Worm (Caenorhabditis elegans) whole organism, L4 larva: Measurements from ENCODE around the gene gpb-1.

Experiments used
- T26A8.4 ChIP-seq: fragments of 200-800 bp; sonication (Bioruptor generic); IDR thresholded peaks from 2 replicates; pipeline ENCODE4 v1.3.6; 2022; ENCODE audit warnings: missing genetic modification characterization, missing compliant biosample characterization
- ZK546.5 ChIP-seq, 2 experiments: sonication (generic microtip); optimal IDR thresholded peaks; 2 replicates each; lab custom pipeline; 2017; ENCODE audit warnings: missing biosample characterization in 2 of 2, missing genetic modification characterization in 2 of 2
- aly-2 ChIP-seq: sonication (generic microtip); optimal IDR thresholded peaks from 2 replicates; lab custom pipeline; 2018; ENCODE audit warnings: missing biosample characterization, missing genetic modification characterization
- ama-1 ChIP-seq: fragments of 150-350 bp; optimal IDR thresholded peaks from 2 replicates; lab custom pipeline; 2014; ENCODE audit warnings: inconsistent platforms, mixed read lengths
- ceh-28 ChIP-seq: fragments of 150-350 bp; optimal IDR thresholded peaks from 2 replicates; lab custom pipeline; 2014; ENCODE audit warnings: missing biosample characterization, missing genetic modification reagents, missing genetic modification characterization
- ceh-32 ChIP-seq: sonication (generic microtip); optimal IDR thresholded peaks from 2 replicates; lab custom pipeline; 2016; ENCODE audit warnings: mild to moderate bottlenecking, missing genetic modification characterization, missing compliant biosample characterization; ENCODE audit not compliant: poor library complexity
- ces-1 ChIP-seq: fragments of 150-350 bp; sonication (generic microtip); optimal IDR thresholded peaks from 4 replicates; lab custom pipeline; 2014; ENCODE audit warnings: missing biosample characterization, missing genetic modification reagents, missing genetic modification characterization
- daf-12 ChIP-seq: fragments of 150-350 bp; optimal IDR thresholded peaks from 2 replicates; lab custom pipeline; 2014; ENCODE audit warnings: missing biosample characterization, missing genetic modification reagents, missing genetic modification characterization
- daf-16 ChIP-seq, 3 experiments: sonication (generic microtip); optimal IDR thresholded peaks; 2 replicates each; lab custom pipeline; 2016 to 2017; ENCODE audit warnings: missing genetic modification characterization in 3 of 3, missing genetic modification reagents in 3 of 3, mild to moderate bottlenecking in 2 of 3, missing compliant biosample characterization in 2 of 3, missing biosample characterization in 1 of 3, moderate library complexity in 1 of 3
- dmd-8 ChIP-seq: fragments of 200-800 bp; sonication (Bioruptor generic); IDR thresholded peaks from 2 replicates; pipeline ENCODE4 v1.3.6; 2022; ENCODE audit warnings: missing genetic modification characterization, missing compliant biosample characterization
- dmd-9 ChIP-seq: fragments of 200-800 bp; sonication (Bioruptor generic); IDR thresholded peaks from 2 replicates; pipeline ENCODE4 v1.3.6; 2022; ENCODE audit warnings: missing genetic modification reagents, missing genetic modification characterization, missing compliant biosample characterization
- dve-1 ChIP-seq: sonication (generic microtip); optimal IDR thresholded peaks from 2 replicates; lab custom pipeline; 2017; ENCODE audit warnings: antibody characterized with exemption, mild to moderate bottlenecking, missing genetic modification characterization, missing compliant biosample characterization; ENCODE audit not compliant: insufficient read depth
- egl-27 ChIP-seq: sonication (generic microtip); optimal IDR thresholded peaks from 3 replicates; lab custom pipeline; 2017; ENCODE audit warnings: missing biosample characterization, missing genetic modification reagents, missing genetic modification characterization
- hlh-11 ChIP-seq: fragments of 200-800 bp; sonication (Bioruptor generic); optimal IDR thresholded peaks from 2 replicates; lab custom pipeline; 2018; ENCODE audit warnings: mild to moderate bottlenecking, missing genetic modification characterization, missing compliant biosample characterization
- hlh-30 ChIP-seq: sonication (generic microtip); optimal IDR thresholded peaks from 2 replicates; lab custom pipeline; 2017; ENCODE audit warnings: antibody characterized with exemption, mild to moderate bottlenecking, missing genetic modification characterization, missing compliant biosample characterization; ENCODE audit not compliant: insufficient read depth
- hmg-1.1 ChIP-seq: fragments of 200-800 bp; sonication (Bioruptor generic); IDR thresholded peaks from 2 replicates; pipeline ENCODE4 v1.3.6; 2022; ENCODE audit warnings: missing genetic modification reagents, missing genetic modification characterization, missing compliant biosample characterization
- lim-7 ChIP-seq: fragments of 200-800 bp; sonication (Bioruptor generic); IDR thresholded peaks from 2 replicates; pipeline ENCODE4 v1.3.6; 2022; ENCODE audit warnings: missing genetic modification characterization, missing compliant biosample characterization
- lin-29 ChIP-seq: fragments of 200-800 bp; sonication (Bioruptor generic); IDR thresholded peaks from 2 replicates; pipeline ENCODE4 v1.3.6; 2022; ENCODE audit warnings: missing genetic modification reagents, missing genetic modification characterization, missing compliant biosample characterization
- lir-3 ChIP-seq: sonication (generic microtip); optimal IDR thresholded peaks from 2 replicates; lab custom pipeline; 2016; ENCODE audit warnings: mild to moderate bottlenecking, missing genetic modification characterization, missing compliant biosample characterization
- lsy-2 ChIP-seq, 2 experiments: fragments of 150-350 bp in 1 of 2; sonication (generic microtip) in 1 of 2; optimal IDR thresholded peaks; 2 replicates each; lab custom pipeline; 2014 to 2017; ENCODE audit warnings: missing biosample characterization in 2 of 2, missing genetic modification characterization in 2 of 2
- madf-9 ChIP-seq: fragments of 200-800 bp; sonication (Bioruptor generic); conservative IDR thresholded peaks from 2 replicates; pipeline ENCODE4 v1.3.6; 2022; ENCODE audit warnings: missing genetic modification reagents, missing genetic modification characterization, missing compliant biosample characterization
- mep-1 ChIP-seq: fragments of 150-350 bp; sonication (generic microtip); optimal IDR thresholded peaks from 3 replicates; lab custom pipeline; 2014; ENCODE audit warnings: missing biosample characterization, missing genetic modification characterization
- mxl-3 ChIP-seq: fragments of 200-800 bp; sonication (Bioruptor generic); optimal IDR thresholded peaks from 2 replicates; lab custom pipeline; 2018; ENCODE audit warnings: mild to moderate bottlenecking, missing genetic modification characterization, missing compliant biosample characterization
- nhr-10 ChIP-seq: fragments of 150-350 bp; optimal IDR thresholded peaks from 2 replicates; lab custom pipeline; 2014; ENCODE audit warnings: missing biosample characterization, missing genetic modification characterization
- nhr-28 ChIP-seq: fragments of 150-350 bp; optimal IDR thresholded peaks from 2 replicates; lab custom pipeline; 2014; ENCODE audit warnings: missing biosample characterization, missing genetic modification characterization
- nhr-76 ChIP-seq: fragments of 150-350 bp; optimal IDR thresholded peaks from 2 replicates; lab custom pipeline; 2014; ENCODE audit warnings: missing biosample characterization, missing genetic modification characterization
- nhr-77 ChIP-seq: fragments of 150-350 bp; optimal IDR thresholded peaks from 2 replicates; lab custom pipeline; 2014; ENCODE audit warnings: missing biosample characterization, missing genetic modification characterization
- pqm-1 ChIP-seq: sonication (generic microtip); optimal IDR thresholded peaks from 2 replicates; lab custom pipeline; 2017; ENCODE audit warnings: missing biosample characterization, missing genetic modification characterization
- skn-1 ChIP-seq: fragments of 150-350 bp; optimal IDR thresholded peaks from 2 replicates; lab custom pipeline; 2014; ENCODE audit warnings: missing biosample characterization, missing genetic modification characterization
- snpc-1.2 ChIP-seq: fragments of 200-800 bp; sonication (Bioruptor generic); IDR thresholded peaks from 2 replicates; pipeline ENCODE4 v1.3.6; 2022; ENCODE audit warnings: missing genetic modification reagents, missing genetic modification characterization, missing compliant biosample characterization
- tra-1 ChIP-seq: fragments of 200-800 bp; sonication (Bioruptor generic); IDR thresholded peaks from 2 replicates; pipeline ENCODE4 v1.3.6; 2022; ENCODE audit warnings: missing genetic modification reagents, missing genetic modification characterization, missing compliant biosample characterization
- unc-130 ChIP-seq: sonication (generic microtip); optimal IDR thresholded peaks from 2 replicates; lab custom pipeline; 2016; ENCODE audit warnings: missing genetic modification reagents, missing genetic modification characterization, missing compliant biosample characterization
- unc-39 ChIP-seq: sonication (generic microtip); optimal IDR thresholded peaks from 2 replicates; lab custom pipeline; 2017; ENCODE audit warnings: missing biosample characterization, missing genetic modification characterization
- zfp-2 ChIP-seq: sonication (generic microtip); optimal IDR thresholded peaks from 2 replicates; lab custom pipeline; 2016; ENCODE audit warnings: mild to moderate bottlenecking, missing genetic modification characterization, missing compliant biosample characterization
- zip-11 ChIP-seq: fragments of 200-800 bp; sonication (Bioruptor generic); IDR thresholded peaks from 2 replicates; pipeline ENCODE4 v1.3.6; 2022; ENCODE audit warnings: missing genetic modification characterization, missing compliant biosample characterization
- ztf-11 ChIP-seq: fragments of 150-350 bp; optimal IDR thresholded peaks from 2 replicates; lab custom pipeline; 2014; ENCODE audit warnings: missing biosample characterization, missing genetic modification characterization
- ztf-7 ChIP-seq: fragments of 150-350 bp; optimal IDR thresholded peaks from 2 replicates; lab custom pipeline; 2014; ENCODE audit warnings: missing biosample characterization, missing genetic modification characterization

gpb-1 gene

DNA sequence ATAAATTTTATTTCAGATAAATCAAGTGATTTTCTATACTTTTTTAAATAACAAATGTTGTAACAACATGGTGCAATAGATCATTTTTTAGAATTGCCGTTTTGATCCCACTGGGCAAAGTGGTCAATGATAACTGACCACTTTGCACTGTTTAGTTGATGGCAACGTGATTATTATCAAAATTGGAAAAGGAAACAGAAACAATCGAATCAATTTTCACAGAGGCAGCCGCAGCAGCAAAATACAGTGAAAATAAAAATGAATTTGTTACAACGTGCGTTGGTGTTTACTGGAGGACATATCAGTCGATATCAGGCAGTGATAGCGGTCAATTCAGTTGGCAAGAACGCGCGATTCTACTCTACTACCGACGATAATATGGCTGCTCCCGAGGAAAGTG is 42.6 kb downstream of the gpb-1 start, which contains the start of gene VF13D12L.3 (continued):
- TF ChIP-seq daf-16 (GFP tag; optimal IDR thresholded peaks at IDR 0.05; lab: Kevin White, UChicago): no peak
- peak; percentile 74 for TF ChIP-seq daf-16 (tag; optimal IDR thresholded peaks at IDR 0.05; lab: Kevin White, UChicago)

DNA sequence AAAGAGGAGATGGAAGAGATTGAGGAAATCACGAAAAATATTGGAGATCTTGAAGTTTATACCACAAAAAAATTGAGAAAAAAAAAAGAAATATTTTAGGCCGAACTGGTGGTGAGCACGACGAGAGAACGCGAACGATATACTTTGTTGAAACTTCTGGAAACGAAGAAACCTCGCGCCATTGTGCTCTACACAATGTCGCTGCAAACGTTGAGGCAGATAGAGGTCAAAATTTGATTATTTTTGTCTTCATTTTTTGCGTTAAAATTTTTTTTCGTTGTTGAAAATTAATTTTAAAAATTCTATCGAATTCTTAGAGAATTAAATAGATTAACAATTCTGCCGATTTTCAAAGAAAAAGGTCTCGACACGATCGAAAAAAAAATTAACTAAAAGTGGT is 47.8 kb downstream of the gpb-1 start:
- TF ChIP-seq dve-1 (tag; lab: Kevin White, UChicago) (no peak), ztf-7 (tag; lab: Kevin White, UChicago) (no peak), T26A8.4 (no peak), zfp-2 (tag; lab: Kevin White, UChicago) (no peak), lir-3 (tag; lab: Kevin White, UChicago) (no peak), pqm-1 (no peak), aly-2 (no peak), tra-1 (GFP tag; lab: Robert Waterston, UW) (no peak), hlh-30 (no peak), ces-1 (no peak), mep-1 (no peak), nhr-28 (no peak), egl-27 (tag; lab: Kevin White, UChicago) (no peak), skn-1 (tag; lab: Kevin White, UChicago) (no peak), hlh-11 (tag; lab: Kevin White, UChicago) (no peak), unc-130 (GFP tag; lab: Kevin White, UChicago) (no peak), daf-12 (tag; lab: Kevin White, UChicago) (no peak), madf-9 (no peak)

- TF ChIP-seq hmg-1.1 (GFP tag; lab: Robert Waterston, UW) (no peak), lsy-2 (tag; optimal IDR thresholded peaks at IDR 0.05; lab: Kevin White, UChicago) (no peak), madf-9 (no peak), snpc-1.2 (GFP tag; lab: Robert Waterston, UW) (no peak), ZK546.5 (tag; optimal IDR thresholded peaks at IDR 0.05; lab: Kevin White, UChicago) (no peak), ama-1 (lab: Kevin White, UChicago) (no peak), lin-29 (GFP tag; lab: Robert Waterston, UW) (no peak), hlh-30 (no peak), tra-1 (GFP tag; lab: Robert Waterston, UW) (no peak), egl-27 (tag; lab: Kevin White, UChicago) (no peak), nhr-76 (no peak), dmd-9 (GFP tag; lab: Robert Waterston, UW) (no peak), nhr-77 (no peak), ceh-32 (tag; lab: Kevin White, UChicago) (no peak), mxl-3 (no peak), unc-39 (tag; lab: Kevin White, UChicago) (no peak), ceh-28 (tag; lab: Kevin White, UChicago) (no peak), ztf-11 (tag; lab: Kevin White, UChicago) (no peak), zip-11 (GFP tag; lab: Robert Waterston, UW) (no peak)
Observed at ce11 chrII:11700200-11700599, 48.2 kb downstream of the gpb-1 start, which contains the start of gene inos-1. Gene inos-1, minus strand, starts transcription at chrII:11700300.

DNA sequence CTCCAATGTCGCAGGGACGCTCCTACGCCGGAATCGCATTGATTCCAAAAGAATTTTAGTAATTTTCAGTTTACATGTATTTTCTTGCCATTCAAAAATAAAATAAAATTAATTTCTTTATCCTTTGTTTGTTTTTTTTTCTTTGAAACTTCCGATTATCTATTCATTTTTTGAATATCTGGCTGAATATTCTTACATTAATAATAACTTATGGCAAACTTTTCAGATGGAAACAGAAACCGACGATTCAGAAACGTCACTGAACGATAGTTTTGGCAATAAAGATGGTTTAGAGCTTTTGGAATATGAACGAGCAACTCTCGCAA is 52.5 kb downstream of the gpb-1 start, which contains the start of gene xpf-1:
Gene xpf-1 (plus strand): TSS at position 227 of the 326 bp plus-strand sequence.
- no peak for TF ChIP-seq dmd-8 (GFP tag; lab: Robert Waterston, UW)
- no peak for TF ChIP-seq nhr-10 (tag; lab: Kevin White, UChicago)
- no peak for TF ChIP-seq lim-7
- TF ChIP-seq pqm-1: no peak
